Worm (Caenorhabditis elegans) whole organism, L3 larva: Measurements from ENCODE around the gene gly-3.

Experiments used
- ama-1 ChIP-seq: fragments of 150-350 bp; optimal IDR thresholded peaks from 2 replicates; lab custom pipeline; 2018
- egl-27 ChIP-seq: sonication (generic microtip); optimal IDR thresholded peaks from 4 replicates; lab custom pipeline; 2017; ENCODE audit warnings: missing biosample characterization, missing genetic modification reagents, missing genetic modification characterization
- elt-2 ChIP-seq: sonication (generic microtip); optimal IDR thresholded peaks from 2 replicates; lab custom pipeline; 2016; ENCODE audit warnings: missing genetic modification reagents, mild to moderate bottlenecking, missing genetic modification characterization, missing compliant biosample characterization
- fkh-10 ChIP-seq: sonication (generic microtip); optimal IDR thresholded peaks from 2 replicates; lab custom pipeline; 2017; ENCODE audit warnings: missing biosample characterization, missing genetic modification reagents, missing genetic modification characterization
- jun-1 ChIP-seq: fragments of 150-350 bp; optimal IDR thresholded peaks from 2 replicates; lab custom pipeline; 2014; ENCODE audit warnings: missing biosample characterization, missing genetic modification reagents, missing genetic modification characterization
- nhr-237 ChIP-seq: fragments of 150-350 bp; optimal IDR thresholded peaks from 2 replicates; lab custom pipeline; 2014; ENCODE audit warnings: missing biosample characterization, missing genetic modification characterization
- nhr-76 ChIP-seq: fragments of 150-350 bp; sonication (generic microtip); optimal IDR thresholded peaks from 5 replicates; lab custom pipeline; 2014; ENCODE audit warnings: missing biosample characterization, missing genetic modification characterization
- nhr-77 ChIP-seq: fragments of 150-350 bp; optimal IDR thresholded peaks from 2 replicates; lab custom pipeline; 2014; ENCODE audit warnings: missing biosample characterization, missing genetic modification characterization
- skn-1 ChIP-seq: fragments of 150-350 bp; optimal IDR thresholded peaks from 2 replicates; lab custom pipeline; 2014; ENCODE audit warnings: missing biosample characterization, missing genetic modification characterization
- snpc-4 ChIP-seq: fragments of 150-350 bp; optimal IDR thresholded peaks from 2 replicates; lab custom pipeline; 2014; ENCODE audit warnings: missing biosample characterization, missing genetic modification characterization
- ztf-11 ChIP-seq: fragments of 150-350 bp; optimal IDR thresholded peaks from 2 replicates; lab custom pipeline; 2014; ENCODE audit warnings: missing biosample characterization, missing genetic modification characterization

- TF ChIP-seq jun-1 (tag; lab: Kevin White, UChicago), result no peak
- no peak for TF ChIP-seq nhr-76
- no peak for TF ChIP-seq nhr-77
- no peak for TF ChIP-seq snpc-4 (tag; lab: Kevin White, UChicago)
- no peak for TF ChIP-seq elt-2
- no peak for TF ChIP-seq egl-27
- no peak for TF ChIP-seq ztf-11
- no peak for TF ChIP-seq ama-1 (lab: Kevin White, UChicago)
- TF ChIP-seq skn-1 (tag; lab: Kevin White, UChicago), result no peak
- no peak for TF ChIP-seq nhr-237
- TF ChIP-seq fkh-10 (GFP tag; lab: Kevin White, UChicago), result no peak
Observed at ce11 chrIII:7903427-7903826, 14.1 kb downstream of the gly-3 start.
